Worm (Caenorhabditis elegans) whole organism, L1 larva: ENCODE measurements around the gene M01F1.4.
A peak's percentile ranks its signal among the peaks of the same experiment; 100 is the strongest.

Source experiments
- C04F5.9 ChIP-seq: sonication (generic microtip); optimal IDR thresholded peaks from 2 replicates; lab custom pipeline; 2016; ENCODE audit warnings: missing genetic modification characterization, missing compliant biosample characterization
- C34B4.2 ChIP-seq: sonication (generic microtip); optimal IDR thresholded peaks from 2 replicates; lab custom pipeline; 2017; ENCODE audit warnings: mild to moderate bottlenecking, missing genetic modification characterization, missing compliant biosample characterization
- F16B12.6 ChIP-seq: fragments of 150-350 bp; optimal IDR thresholded peaks from 2 replicates; lab custom pipeline; 2014; ENCODE audit warnings: missing biosample characterization, missing genetic modification characterization
- aha-1 ChIP-seq: fragments of 150-350 bp; optimal IDR thresholded peaks from 2 replicates; lab custom pipeline; 2014; ENCODE audit warnings: missing biosample characterization, missing genetic modification characterization
- aly-2 ChIP-seq: fragments of 150-350 bp; optimal IDR thresholded peaks from 2 replicates; lab custom pipeline; 2014; ENCODE audit warnings: missing biosample characterization, missing genetic modification characterization
- ama-1 ChIP-seq: fragments of 150-350 bp; optimal IDR thresholded peaks from 2 replicates; lab custom pipeline; 2014
- blmp-1 ChIP-seq: fragments of 150-350 bp; optimal IDR thresholded peaks from 2 replicates; lab custom pipeline; 2014; ENCODE audit warnings: missing biosample characterization, missing genetic modification characterization
- ceh-63 ChIP-seq: fragments of 200-800 bp; sonication (Bioruptor generic); optimal IDR thresholded peaks from 2 replicates; lab custom pipeline; 2018; ENCODE audit warnings: mild to moderate bottlenecking, missing genetic modification characterization, missing compliant biosample characterization
- ceh-82 ChIP-seq, 3 experiments: fragments of 150-350 bp in 1 of 3; sonication (generic microtip) in 2 of 3; optimal IDR thresholded peaks; 2 replicates each; lab custom pipeline; 2014 to 2017; ENCODE audit warnings: missing biosample characterization in 3 of 3, missing genetic modification characterization in 3 of 3
- ceh-88 ChIP-seq: fragments of 200-800 bp; sonication (Bioruptor generic); IDR thresholded peaks from 2 replicates; pipeline ENCODE4 v1.3.6; 2022; ENCODE audit warnings: missing genetic modification characterization, missing compliant biosample characterization
- dpl-1 ChIP-seq, 3 experiments: fragments of 150-350 bp in 2 of 3; sonication (generic microtip) in 1 of 3; optimal IDR thresholded peaks; 2 replicates each; lab custom pipeline; 2014 to 2017; ENCODE audit warnings: missing biosample characterization in 3 of 3, missing genetic modification characterization in 3 of 3, missing genetic modification reagents in 3 of 3
- dsc-1 ChIP-seq: sonication (generic microtip); optimal IDR thresholded peaks from 2 replicates; lab custom pipeline; 2016; ENCODE audit warnings: mild to moderate bottlenecking, missing genetic modification characterization, missing compliant biosample characterization
- efl-1 ChIP-seq, 4 experiments: fragments of 150-350 bp; optimal IDR thresholded peaks in 3 of 4; peaks in 1 of 4; 1 replicate in 1 of 4; 2 replicates in 3 of 4; lab custom pipeline; 2014; ENCODE audit warnings: missing biosample characterization in 2 of 4, missing genetic modification characterization in 2 of 4, missing genetic modification reagents in 2 of 4
- efl-3 ChIP-seq: fragments of 200-800 bp; sonication (Bioruptor generic); optimal IDR thresholded peaks from 2 replicates; lab custom pipeline; 2018; ENCODE audit warnings: mild to moderate bottlenecking, missing genetic modification characterization, missing compliant biosample characterization
- egl-13 ChIP-seq: sonication (generic microtip); optimal IDR thresholded peaks from 2 replicates; lab custom pipeline; 2016; ENCODE audit warnings: missing genotype, missing genetic modification reagents, missing genetic modification characterization, missing compliant biosample characterization
- elt-3 ChIP-seq, 6 experiments: fragments of 150-350 bp in 1 of 6; sonication (generic microtip); optimal IDR thresholded peaks; 2 replicates each; lab custom pipeline; 2017 to 2018; ENCODE audit warnings: missing biosample characterization in 6 of 6, missing genetic modification characterization in 6 of 6, inconsistent platforms in 1 of 6
- fkh-8 ChIP-seq: sonication (generic microtip); optimal IDR thresholded peaks from 2 replicates; lab custom pipeline; 2016; ENCODE audit warnings: mild to moderate bottlenecking, missing genetic modification characterization, missing compliant biosample characterization
- fos-1 ChIP-seq: fragments of 150-350 bp; optimal IDR thresholded peaks from 2 replicates; lab custom pipeline; 2014; ENCODE audit warnings: missing biosample characterization, missing genetic modification characterization
- hlh-17 ChIP-seq: fragments of 200-800 bp; sonication (Bioruptor generic); optimal IDR thresholded peaks from 2 replicates; lab custom pipeline; 2018; ENCODE audit warnings: missing genetic modification characterization, mild to moderate bottlenecking, missing compliant biosample characterization, moderate library complexity, borderline replicate concordance
- hlh-4 ChIP-seq: sonication (generic microtip); optimal IDR thresholded peaks from 2 replicates; lab custom pipeline; 2016; ENCODE audit warnings: mild to moderate bottlenecking, missing genetic modification characterization, missing compliant biosample characterization
- isw-1 ChIP-seq: fragments of 200-800 bp; sonication (Bioruptor generic); IDR thresholded peaks from 2 replicates; pipeline ENCODE4 v1.3.6; 2022; ENCODE audit warnings: missing genetic modification characterization, missing compliant biosample characterization
- jun-1 ChIP-seq: fragments of 150-350 bp; optimal IDR thresholded peaks from 2 replicates; lab custom pipeline; 2014; ENCODE audit warnings: missing biosample characterization, missing genetic modification reagents, missing genetic modification characterization
- lin-13 ChIP-seq: fragments of 150-350 bp; optimal IDR thresholded peaks from 2 replicates; lab custom pipeline; 2014; ENCODE audit warnings: missing biosample characterization, missing genetic modification reagents, missing genetic modification characterization
- lin-14 ChIP-seq: fragments of 200-800 bp; sonication (Bioruptor generic); optimal IDR thresholded peaks from 2 replicates; lab custom pipeline; 2018; ENCODE audit warnings: mild to moderate bottlenecking, missing genetic modification characterization, moderate library complexity, missing compliant biosample characterization
- lin-35 ChIP-seq, 2 experiments: fragments of 150-350 bp; optimal IDR thresholded peaks; 2 replicates each; lab custom pipeline; 2014; ENCODE audit warnings: missing biosample characterization in 2 of 2, missing genetic modification characterization in 2 of 2, missing genetic modification reagents in 2 of 2
- lin-39 ChIP-seq: fragments of 150-350 bp; optimal IDR thresholded peaks from 2 replicates; lab custom pipeline; 2014; ENCODE audit warnings: missing biosample characterization, missing genetic modification reagents, missing genetic modification characterization
- lir-3 ChIP-seq: sonication (generic microtip); optimal IDR thresholded peaks from 2 replicates; lab custom pipeline; 2016; ENCODE audit warnings: mild to moderate bottlenecking, missing genetic modification characterization, moderate library complexity, missing compliant biosample characterization; ENCODE audit not compliant: poor library complexity
- lsy-2 ChIP-seq, 2 experiments: fragments of 150-350 bp; optimal IDR thresholded peaks; 2 replicates each; lab custom pipeline; 2014; ENCODE audit warnings: missing biosample characterization in 2 of 2, missing genetic modification characterization in 2 of 2
- mab-9 ChIP-seq: fragments of 200-800 bp; sonication (Bioruptor generic); IDR thresholded peaks from 2 replicates; pipeline ENCODE4 v1.3.6; 2022; ENCODE audit warnings: missing genetic modification reagents, missing genetic modification characterization, missing compliant biosample characterization
- mdl-1 ChIP-seq, 2 experiments: fragments of 150-350 bp; optimal IDR thresholded peaks; 2 replicates each; lab custom pipeline; 2014 to 2017; ENCODE audit warnings: missing biosample characterization in 2 of 2, missing genetic modification characterization in 2 of 2, inconsistent platforms in 1 of 2
- mef-2 ChIP-seq: fragments of 150-350 bp; optimal IDR thresholded peaks from 2 replicates; lab custom pipeline; 2014; ENCODE audit warnings: missing biosample characterization, missing genetic modification characterization
- mep-1 ChIP-seq: fragments of 150-350 bp; optimal IDR thresholded peaks from 2 replicates; lab custom pipeline; 2014; ENCODE audit warnings: missing biosample characterization, missing genetic modification characterization
- nhr-47 ChIP-seq: sonication (generic microtip); optimal IDR thresholded peaks from 2 replicates; lab custom pipeline; 2016; ENCODE audit warnings: mild to moderate bottlenecking, missing genetic modification characterization, moderate library complexity, missing compliant biosample characterization
- nhr-71 ChIP-seq: sonication (generic microtip); optimal IDR thresholded peaks from 2 replicates; lab custom pipeline; 2016; ENCODE audit warnings: mild to moderate bottlenecking, missing genetic modification characterization, moderate library complexity, missing compliant biosample characterization
- nhr-84 ChIP-seq: sonication (generic microtip); optimal IDR thresholded peaks from 2 replicates; lab custom pipeline; 2017; ENCODE audit warnings: missing biosample characterization, missing genetic modification characterization
- pag-3 ChIP-seq: sonication (generic microtip); optimal IDR thresholded peaks from 2 replicates; lab custom pipeline; 2017; ENCODE audit warnings: missing genetic modification characterization, mild to moderate bottlenecking, missing compliant biosample characterization, antibody characterized with exemption, borderline replicate concordance; ENCODE audit not compliant: insufficient read depth
- pax-3 ChIP-seq: fragments of 200-800 bp; sonication (Bioruptor generic); optimal IDR thresholded peaks from 2 replicates; lab custom pipeline; 2018; ENCODE audit warnings: mild to moderate bottlenecking, missing genetic modification characterization, moderate library complexity, missing compliant biosample characterization
- pqm-1 ChIP-seq: sonication (generic microtip); optimal IDR thresholded peaks from 3 replicates; lab custom pipeline; 2017; ENCODE audit warnings: missing biosample characterization, missing genetic modification characterization
- rnt-1 ChIP-seq: sonication (generic microtip); optimal IDR thresholded peaks from 2 replicates; lab custom pipeline; 2016; ENCODE audit warnings: mild to moderate bottlenecking, missing genetic modification characterization, moderate library complexity, missing compliant biosample characterization
- skn-1 ChIP-seq: fragments of 150-350 bp; optimal IDR thresholded peaks from 2 replicates; lab custom pipeline; 2014; ENCODE audit warnings: missing biosample characterization, missing genetic modification characterization
- snpc-4 ChIP-seq: fragments of 150-350 bp; optimal IDR thresholded peaks from 2 replicates; lab custom pipeline; 2014; ENCODE audit warnings: missing biosample characterization, missing genetic modification characterization
- snu-23 ChIP-seq: sonication (generic microtip); optimal IDR thresholded peaks from 2 replicates; lab custom pipeline; 2016; ENCODE audit warnings: missing genetic modification characterization, missing compliant biosample characterization
- sox-4 ChIP-seq: sonication (generic microtip); optimal IDR thresholded peaks from 2 replicates; lab custom pipeline; 2016; ENCODE audit warnings: missing genetic modification characterization, missing compliant biosample characterization
- swsn-7 ChIP-seq: sonication (generic microtip); optimal IDR thresholded peaks from 2 replicates; lab custom pipeline; 2016; ENCODE audit warnings: missing genetic modification characterization, missing compliant biosample characterization
- tbx-2 ChIP-seq: sonication (generic microtip); optimal IDR thresholded peaks from 2 replicates; lab custom pipeline; 2016; ENCODE audit warnings: missing genetic modification characterization, missing compliant biosample characterization
- tlp-1 ChIP-seq: fragments of 150-350 bp; optimal IDR thresholded peaks from 2 replicates; lab custom pipeline; 2014; ENCODE audit warnings: missing biosample characterization, missing genetic modification characterization
- unc-86 ChIP-seq: sonication (generic microtip); optimal IDR thresholded peaks from 2 replicates; lab custom pipeline; 2016; ENCODE audit warnings: missing genetic modification characterization, missing compliant biosample characterization
- vab-15 ChIP-seq: sonication (generic microtip); optimal IDR thresholded peaks from 2 replicates; lab custom pipeline; 2017; ENCODE audit warnings: missing genotype, mild to moderate bottlenecking, missing genetic modification characterization, missing compliant biosample characterization
- ztf-11 ChIP-seq, 2 experiments: sonication (generic microtip); optimal IDR thresholded peaks; 2 replicates each; lab custom pipeline; 2016 to 2017; ENCODE audit warnings: missing genetic modification characterization in 2 of 2, missing biosample characterization in 1 of 2, missing compliant biosample characterization in 1 of 2

The M01F1.4 gene

DNA sequence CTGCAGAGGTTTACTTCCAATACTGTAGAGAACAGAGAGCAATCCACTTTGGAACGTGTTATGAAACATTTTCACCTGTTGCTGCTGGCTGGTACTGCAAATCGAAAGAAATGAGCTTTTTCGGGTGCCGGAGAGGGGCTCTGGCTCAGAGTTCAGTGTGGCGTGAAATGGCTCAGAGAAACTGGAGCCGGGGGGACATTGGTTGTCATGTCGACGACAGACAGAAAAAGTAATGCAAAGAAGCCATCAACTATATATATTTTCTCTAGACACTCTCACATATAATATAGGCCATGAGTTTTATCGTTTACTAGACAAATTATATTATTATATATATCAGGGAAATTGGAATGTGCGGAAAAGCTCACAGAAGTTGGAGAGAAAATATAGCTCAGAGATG lies 27.6 kb upstream of the M01F1.4 start, which contains the start of gene cfap-20:
Gene cfap-20, minus strand, starts transcription at position 101 of the 400 bp plus-strand sequence.
- TF ChIP-seq fkh-8 (tag; lab: Kevin White, UChicago): peak; percentile 12
- no peak for TF ChIP-seq mab-9 (GFP tag; lab: Robert Waterston, UW)

ce11 chrIII:3534185-3534584 lies 24.4 kb upstream of the M01F1.4 start:
- no peak for TF ChIP-seq rnt-1
- no peak for TF ChIP-seq sox-4 (tag; lab: Kevin White, UChicago)
- TF ChIP-seq efl-3 (GFP tag; lab: Kevin White, UChicago): no peak
- no peak for TF ChIP-seq pax-3 (tag; lab: Kevin White, UChicago)
- TF ChIP-seq isw-1 (GFP tag; lab: Robert Waterston, UW): no peak
- TF ChIP-seq dsc-1 (tag; lab: Kevin White, UChicago): no peak
- no peak for TF ChIP-seq swsn-7 (tag; lab: Kevin White, UChicago)
- TF ChIP-seq aha-1 (tag; lab: Kevin White, UChicago): no peak
- TF ChIP-seq aly-2: no peak
- no peak for TF ChIP-seq ceh-63
- TF ChIP-seq ceh-88 (GFP tag; lab: Robert Waterston, UW): no peak
- no peak for TF ChIP-seq blmp-1 (tag; lab: Kevin White, UChicago)
- TF ChIP-seq C04F5.9: no peak
- TF ChIP-seq lsy-2 (tag; optimal IDR thresholded peaks at IDR 0.05; lab: Kevin White, UChicago): no peak
- TF ChIP-seq snu-23 (GFP tag; lab: Kevin White, UChicago): no peak
- no peak for TF ChIP-seq hlh-4
- no peak for TF ChIP-seq ceh-82 (tag; optimal IDR thresholded peaks at IDR 0.05; lab: Kevin White, UChicago)
- no peak for TF ChIP-seq mep-1

ce11 chrIII:3532035-3532434 lies 22.2 kb upstream of the M01F1.4 start:
- TF ChIP-seq F16B12.6 (tag; lab: Kevin White, UChicago) (peak; percentile 18), vab-15 (tag; lab: Kevin White, UChicago) (no peak), fos-1 (tag; lab: Kevin White, UChicago) (no peak), mdl-1 (tag; optimal IDR thresholded peaks at IDR 0.05; lab: Kevin White, UChicago) (peak in 1 of 2 experiments; percentile 41), unc-86 (peak; percentile 76), skn-1 (no peak), aly-2 (no peak), C34B4.2 (tag; lab: Kevin White, UChicago) (no peak), pqm-1 (tag; lab: Kevin White, UChicago) (no peak), pag-3 (tag; lab: Kevin White, UChicago) (no peak), snpc-4 (no peak), lin-14 (GFP tag; lab: Kevin White, UChicago) (peak; percentile 92), tbx-2 (tag; lab: Kevin White, UChicago) (peak; percentile 72), egl-13 (tag; lab: Kevin White, UChicago) (peak; percentile 37), lin-35 (GFP tag; optimal IDR thresholded peaks at IDR 0.05; lab: Kevin White, UChicago) (peak; percentile 62 to 68), jun-1 (tag; lab: Kevin White, UChicago) (peak; percentile 43), ztf-11 (tag; optimal IDR thresholded peaks at IDR 0.05; lab: Kevin White, UChicago) (peak in 1 of 2 experiments; percentile 29), nhr-71 (tag; lab: Kevin White, UChicago) (peak; percentile 69), dpl-1 (GFP tag; optimal IDR thresholded peaks at IDR 0.05; lab: Kevin White, UChicago) (peak; percentile 5 to 52 (median 21)), elt-3 (tag; optimal IDR thresholded peaks at IDR 0.05; lab: Kevin White, UChicago) (no peak), lin-13 (GFP tag; lab: Kevin White, UChicago) (peak; percentile 0), swsn-7 (tag; lab: Kevin White, UChicago) (peak; percentile 72), mab-9 (GFP tag; lab: Robert Waterston, UW) (no peak), lir-3 (peak; percentile 19), mef-2 (tag; lab: Kevin White, UChicago) (no peak), hlh-17 (GFP tag; lab: Kevin White, UChicago) (no peak), tlp-1 (no peak), dsc-1 (tag; lab: Kevin White, UChicago) (peak; percentile 47), efl-1 (optimal IDR thresholded peaks at IDR 0.05; lab: Kevin White, UChicago) (peak; percentile 60 to 76), efl-1 (GFP tag; optimal IDR thresholded peaks at IDR 0.05 in 1 of 2; lab: Kevin White, UChicago) (peak; percentile 12 to 78), nhr-84 (tag; lab: Kevin White, UChicago) (no peak), nhr-47 (tag; lab: Kevin White, UChicago) (peak; percentile 73), ama-1 (lab: Kevin White, UChicago) (peak; percentile 18), lin-39 (tag; lab: Kevin White, UChicago) (no peak)
